Worm (Caenorhabditis elegans) whole organism, L3 larva: Measurements from ENCODE around the gene gst-28.

Source experiments
- ceh-9 ChIP-seq: sonication (generic microtip); optimal IDR thresholded peaks from 2 replicates; lab custom pipeline; 2018; ENCODE audit warnings: missing biosample characterization, missing genetic modification characterization
- elt-1 ChIP-seq: fragments of 150-350 bp; optimal IDR thresholded peaks from 2 replicates; lab custom pipeline; 2014; ENCODE audit warnings: missing biosample characterization, missing genetic modification characterization
- elt-2 ChIP-seq: sonication (generic microtip); optimal IDR thresholded peaks from 2 replicates; lab custom pipeline; 2016; ENCODE audit warnings: missing genetic modification reagents, mild to moderate bottlenecking, missing genetic modification characterization, missing compliant biosample characterization
- fos-1 ChIP-seq: fragments of 150-350 bp; optimal IDR thresholded peaks from 2 replicates; lab custom pipeline; 2014; ENCODE audit warnings: missing biosample characterization, missing genetic modification characterization
- mdl-1 ChIP-seq: fragments of 150-350 bp; optimal IDR thresholded peaks from 2 replicates; lab custom pipeline; 2014; ENCODE audit warnings: missing biosample characterization, missing genetic modification characterization
- nhr-11 ChIP-seq: fragments of 150-350 bp; optimal IDR thresholded peaks from 2 replicates; lab custom pipeline; 2014; ENCODE audit warnings: missing biosample characterization, missing genetic modification characterization
- nhr-23 ChIP-seq: fragments of 150-350 bp; optimal IDR thresholded peaks from 2 replicates; lab custom pipeline; 2014; ENCODE audit warnings: missing biosample characterization, missing genetic modification reagents, missing genetic modification characterization
- nhr-25 ChIP-seq: sonication (generic microtip); optimal IDR thresholded peaks from 2 replicates; lab custom pipeline; 2017; ENCODE audit warnings: missing biosample characterization, missing genetic modification characterization
- nhr-43 ChIP-seq: sonication (generic microtip); optimal IDR thresholded peaks from 2 replicates; lab custom pipeline; 2016; ENCODE audit warnings: mild to moderate bottlenecking, missing genetic modification characterization, missing compliant biosample characterization; ENCODE audit not compliant: poor library complexity, severe bottlenecking
- nhr-77 ChIP-seq: fragments of 150-350 bp; optimal IDR thresholded peaks from 2 replicates; lab custom pipeline; 2014; ENCODE audit warnings: missing biosample characterization, missing genetic modification characterization
- pha-4 ChIP-seq: fragments of 150-350 bp; optimal IDR thresholded peaks from 2 replicates; lab custom pipeline; 2014; ENCODE audit warnings: missing biosample characterization, missing genetic modification reagents, missing genetic modification characterization
- unc-62 ChIP-seq: fragments of 150-350 bp; sonication (generic microtip); optimal IDR thresholded peaks from 4 replicates; lab custom pipeline; 2014; ENCODE audit warnings: missing biosample characterization, missing genetic modification reagents, missing genetic modification characterization

- TF ChIP-seq nhr-23 (tag; lab: Kevin White, UChicago) (no peak), nhr-43 (tag; lab: Kevin White, UChicago) (no peak), nhr-11 (tag; lab: Kevin White, UChicago) (no peak), mdl-1 (no peak), nhr-77 (tag; lab: Kevin White, UChicago) (no peak), ceh-9 (tag; lab: Kevin White, UChicago) (no peak), elt-2 (no peak), elt-1 (tag; lab: Kevin White, UChicago) (no peak), nhr-25 (no peak), pha-4 (tag; lab: Kevin White, UChicago) (no peak), fos-1 (tag; lab: Kevin White, UChicago) (no peak), unc-62 (GFP tag; lab: Kevin White, UChicago) (no peak)
These were observed 31.5 kb downstream of the gst-28 start, which contains the start of gene Y53F4B.25 for ce11 chrII:15135886-15136285.
